Fruit fly (Drosophila melanogaster) whole organism, adult: ENCODE measurements around the gene CG32271.

Source experiments
- CG12768 ChIP-seq: fragments of 200-800 bp; sonication (Bioruptor generic); optimal IDR thresholded peaks from 2 replicates; lab custom pipeline; 2017; ENCODE audit warnings: missing biosample characterization, missing genetic modification characterization, mild to moderate bottlenecking, moderate library complexity, missing genetic modification reagents
- CG33017 ChIP-seq: fragments of 200-800 bp; sonication (Bioruptor generic); optimal IDR thresholded peaks from 2 replicates; lab custom pipeline; 2018; ENCODE audit warnings: missing biosample characterization, mild to moderate bottlenecking, missing genetic modification characterization, moderate library complexity
- CG5204 ChIP-seq: fragments of 200-800 bp; sonication (Bioruptor generic); optimal IDR thresholded peaks from 2 replicates; lab custom pipeline; 2016; ENCODE audit warnings: missing biosample characterization, missing genetic modification characterization
- bab1 ChIP-seq: fragments of 200-800 bp; sonication (Bioruptor generic); optimal IDR thresholded peaks from 3 replicates; lab custom pipeline; 2019; ENCODE audit warnings: missing biosample characterization, mild to moderate bottlenecking, missing genetic modification characterization, moderate library complexity
- kay ChIP-seq: fragments of 200-800 bp; sonication (Bioruptor generic); peaks from one replicate; lab custom pipeline; 2016; ENCODE audit warnings: missing biosample characterization, missing genetic modification characterization, borderline replicate concordance
- pad ChIP-seq: fragments of 200-800 bp; sonication (Bioruptor generic); optimal IDR thresholded peaks from 3 replicates; lab custom pipeline; 2017; ENCODE audit warnings: missing biosample characterization, missing genetic modification characterization, mild to moderate bottlenecking, moderate library complexity, missing genetic modification reagents
- tj ChIP-seq: fragments of 200-800 bp; sonication (Bioruptor generic); optimal IDR thresholded peaks from 3 replicates; lab custom pipeline; 2017; ENCODE audit warnings: missing biosample characterization, mild to moderate bottlenecking, missing genetic modification characterization, moderate library complexity
- toe ChIP-seq: fragments of 200-800 bp; sonication (Bioruptor generic); optimal IDR thresholded peaks from 2 replicates; lab custom pipeline; 2016; ENCODE audit warnings: missing biosample characterization, missing genetic modification characterization

dm6 chr3L:3223390-3223914 lies 20.5 kb upstream of the CG32271 start:
- TF ChIP-seq pad (no peak), bab1 (no peak), toe (no peak), tj (GFP tag; lab: Kevin White, UChicago) (no peak), CG33017 (no peak), CG5204 (GFP tag; lab: Kevin White, UChicago) (no peak), kay (no peak), CG12768 (GFP tag; lab: Kevin White, UChicago) (no peak)
